Fruit fly (Drosophila melanogaster) whole organism, wandering third instar larva: ENCODE data around the gene CG40470.
A peak's percentile ranks its signal among the peaks of the same experiment; 100 is the strongest.

ENCODE experiments used
- CG9705 ChIP-seq: fragments of 200-800 bp; sonication (Bioruptor generic); optimal IDR thresholded peaks from 2 replicates; lab custom pipeline; 2018; ENCODE audit warnings: missing biosample characterization, mild to moderate bottlenecking, missing genetic modification characterization
- CrebA ChIP-seq: fragments of 200-800 bp; sonication (Bioruptor generic); optimal IDR thresholded peaks from 2 replicates; lab custom pipeline; 2016; ENCODE audit warnings: missing biosample characterization, mild to moderate bottlenecking, missing genetic modification characterization, borderline replicate concordance
- Dfd ChIP-seq: fragments of >200 bp; optimal IDR thresholded peaks from 2 replicates; lab custom pipeline; 2017; ENCODE audit warnings: missing biosample characterization, missing genetic modification characterization
- Dif ChIP-seq: fragments of 200-275, 200-300 bp; sonication (Bioruptor generic); optimal IDR thresholded peaks from 2 replicates; lab custom pipeline; 2018; ENCODE audit warnings: missing biosample characterization, missing genetic modification characterization; ENCODE audit not compliant: partially characterized antibody
- GATAd ChIP-seq: sonication (Bioruptor generic); optimal IDR thresholded peaks from 2 replicates; lab custom pipeline; 2016; ENCODE audit warnings: missing biosample characterization, missing genetic modification characterization
- HLH106 ChIP-seq: fragments of 200-800 bp; optimal IDR thresholded peaks from 3 replicates; lab custom pipeline; 2019; ENCODE audit warnings: missing biosample characterization, mild to moderate bottlenecking, missing genetic modification characterization, moderate library complexity
- Hnf4 ChIP-seq: fragments of 200-800 bp; sonication (Bioruptor generic); optimal IDR thresholded peaks from 2 replicates; lab custom pipeline; 2016; ENCODE audit warnings: missing biosample characterization, mild to moderate bottlenecking, missing genetic modification characterization
- Hr78 ChIP-seq: fragments of >200 bp; optimal IDR thresholded peaks from 2 replicates; lab custom pipeline; 2017; ENCODE audit warnings: missing biosample characterization, missing genetic modification characterization
- Hr83 ChIP-seq: fragments of 200-300 bp; sonication (Bioruptor generic); optimal IDR thresholded peaks from 2 replicates; lab custom pipeline; 2016; ENCODE audit warnings: missing biosample characterization, mild to moderate bottlenecking, missing genetic modification characterization, moderate library complexity; ENCODE audit not compliant: poor library complexity, severe bottlenecking
- Mio ChIP-seq: sonication (Bioruptor generic); optimal IDR thresholded peaks from 2 replicates; lab custom pipeline; 2016; ENCODE audit warnings: missing biosample characterization, missing genetic modification characterization
- Myc ChIP-seq: fragments of >200 bp; optimal IDR thresholded peaks from 2 replicates; lab custom pipeline; 2017
- N ChIP-seq: fragments of >200 bp; optimal IDR thresholded peaks from 2 replicates; lab custom pipeline; 2018; ENCODE audit warnings: missing biosample characterization, missing external identifiers, missing genetic modification characterization
- Rel ChIP-seq, 2 experiments: fragments of 200-800 bp; sonication (Bioruptor generic) in 1 of 2; optimal IDR thresholded peaks; 2 replicates in 1 of 2; 3 replicates in 1 of 2; lab custom pipeline; 2016 to 2019; ENCODE audit warnings: mild to moderate bottlenecking in 2 of 2, missing biosample characterization in 2 of 2, missing genetic modification characterization in 2 of 2, moderate library complexity in 1 of 2
- Sp1 ChIP-seq: fragments of 200-800 bp; sonication (Bioruptor generic); optimal IDR thresholded peaks from 3 replicates; lab custom pipeline; 2019; ENCODE audit warnings: missing biosample characterization, mild to moderate bottlenecking, missing genetic modification characterization, moderate library complexity
- brk ChIP-seq: fragments of 200-800 bp; sonication (Bioruptor generic); optimal IDR thresholded peaks from 2 replicates; lab custom pipeline; 2016; ENCODE audit warnings: missing biosample characterization, mild to moderate bottlenecking, missing genetic modification characterization
- dmrt93B ChIP-seq: fragments of 200-800 bp; sonication (Bioruptor generic); optimal IDR thresholded peaks from 2 replicates; lab custom pipeline; 2018; ENCODE audit warnings: missing biosample characterization, mild to moderate bottlenecking, missing genetic modification characterization
- dsf ChIP-seq: sonication (Bioruptor generic); optimal IDR thresholded peaks from 2 replicates; lab custom pipeline; 2016; ENCODE audit warnings: missing biosample characterization, missing genetic modification characterization, borderline replicate concordance
- foxo ChIP-seq, 2 experiments: fragments of 200-800 bp; sonication (Bioruptor generic); optimal IDR thresholded peaks; 2 replicates in 1 of 2; 3 replicates in 1 of 2; lab custom pipeline; 2016 to 2017; ENCODE audit warnings: missing biosample characterization in 2 of 2, missing genetic modification characterization in 2 of 2
- h ChIP-seq: fragments of 200-800 bp; sonication (Bioruptor generic); optimal IDR thresholded peaks from 3 replicates; lab custom pipeline; 2016; ENCODE audit warnings: missing biosample characterization, mild to moderate bottlenecking, missing genetic modification characterization
- lola ChIP-seq: fragments of >200 bp; optimal IDR thresholded peaks from 2 replicates; lab custom pipeline; 2017; ENCODE audit warnings: missing biosample characterization, missing genetic modification characterization
- pan ChIP-seq: fragments of >200 bp; optimal IDR thresholded peaks from 2 replicates; lab custom pipeline; 2017
- psq ChIP-seq: fragments of 200-800 bp; sonication (Bioruptor generic); optimal IDR thresholded peaks from 3 replicates; lab custom pipeline; 2017; ENCODE audit warnings: missing biosample characterization, mild to moderate bottlenecking, missing genetic modification characterization, moderate library complexity
- sage ChIP-seq: fragments of 200-800 bp; sonication (Bioruptor generic); optimal IDR thresholded peaks from 2 replicates; lab custom pipeline; 2016; ENCODE audit warnings: missing biosample characterization, mild to moderate bottlenecking, missing genetic modification characterization
- tai ChIP-seq: sonication (Bioruptor generic); optimal IDR thresholded peaks from 2 replicates; lab custom pipeline; 2016; ENCODE audit warnings: missing biosample characterization, missing genetic modification characterization
- woc ChIP-seq: sonication (Bioruptor generic); optimal IDR thresholded peaks from 2 replicates; lab custom pipeline; 2016; ENCODE audit warnings: missing biosample characterization, mild to moderate bottlenecking, missing genetic modification characterization

CG40470 gene

dm6 chr3L:23986310-23986709 is at the start of gene CG40470:
TSS of gene CG40470 (minus strand) at chr3L:23986410.
- TF ChIP-seq Hr78 (GFP tag; lab: Kevin White, UChicago) (no peak), Rel (GFP tag; optimal IDR thresholded peaks at IDR 0.05; lab: Kevin White, UChicago) (no peak), Rel (tag; optimal IDR thresholded peaks at IDR 0.05; lab: Kevin White, UChicago) (no peak), brk (GFP tag; lab: Kevin White, UChicago) (no peak), Dif (GFP tag; lab: Kevin White, UChicago) (no peak), sage (no peak), Hnf4 (GFP tag; lab: Kevin White, UChicago) (no peak), tai (GFP tag; lab: Kevin White, UChicago) (no peak), Sp1 (GFP tag; lab: Kevin White, UChicago) (no peak), dsf (GFP tag; lab: Kevin White, UChicago) (no peak), psq (GFP tag; lab: Kevin White, UChicago) (no peak)
- TF ChIP-seq, all 38 proteins: peak for 0

dm6 chr3L:24034010-24034409 is 47.8 kb upstream of the CG40470 start:
- TF ChIP-seq Dfd (GFP tag; lab: Kevin White, UChicago): peak; percentile 29

dm6 chr3L:24029774-24030173 is 43.6 kb upstream of the CG40470 start:
- TF ChIP-seq Rel (GFP tag; optimal IDR thresholded peaks at IDR 0.05; lab: Kevin White, UChicago) (no peak), Rel (tag; optimal IDR thresholded peaks at IDR 0.05; lab: Kevin White, UChicago) (no peak), Myc (no peak), CrebA (GFP tag; lab: Kevin White, UChicago) (no peak), N (GFP tag; lab: Kevin White, UChicago) (no peak), Hr78 (GFP tag; lab: Kevin White, UChicago) (no peak), dmrt93B (GFP tag; lab: Kevin White, UChicago) (no peak), GATAd (GFP tag; lab: Kevin White, UChicago) (no peak), lola (GFP tag; lab: Kevin White, UChicago) (no peak), h (no peak), Hr83 (GFP tag; lab: Kevin White, UChicago) (no peak), dsf (GFP tag; lab: Kevin White, UChicago) (no peak), psq (GFP tag; lab: Kevin White, UChicago) (no peak), pan (lab: Kevin White, UChicago) (no peak), CG9705 (no peak)

- TF ChIP-seq Hr78 (GFP tag; lab: Kevin White, UChicago) (peak; percentile 69), GATAd (GFP tag; lab: Kevin White, UChicago) (no peak), foxo (GFP tag; optimal IDR thresholded peaks at IDR 0.05; lab: Kevin White, UChicago) (no peak), woc (GFP tag; lab: Kevin White, UChicago) (peak; percentile 35), dsf (GFP tag; lab: Kevin White, UChicago) (no peak), Mio (GFP tag; lab: Kevin White, UChicago) (no peak), HLH106 (tag; lab: Kevin White, UChicago) (peak; percentile 9), N (GFP tag; lab: Kevin White, UChicago) (peak; percentile 92)
Observed at dm6 chr3L:24028211-24028900, 42.1 kb upstream of the CG40470 start, which contains the start of gene CG40045. TSS of gene CG40045 (plus strand) at chr3L:24028515.
